Fruit fly (Drosophila melanogaster) whole organism, larva: ENCODE results near the gene CG32432.

ENCODE experiments used
- noc ChIP-seq: fragments of 200-800 bp; sonication (Bioruptor generic); optimal IDR thresholded peaks from 3 replicates; lab custom pipeline; 2019; ENCODE audit warnings: missing biosample characterization, mild to moderate bottlenecking, missing genetic modification characterization, moderate library complexity

Gene CG32432

dm6 chr3L:20897317-20897716, 12.3 kb upstream of the CG32432 start, which contains the start of the genes Sfp77F and CG43931:
Sfp77F (minus strand) TSS chr3L:20897417.
CG43931 (plus strand) TSS chr3L:20897557.
- TF ChIP-seq noc (tag; lab: Kevin White, UChicago): no peak

dm6 chr3L:20883969-20884368, 1.0 kb downstream of the CG32432 start:
- no peak for TF ChIP-seq noc (tag; lab: Kevin White, UChicago)

dm6 chr3L:20868995-20869394, 16.0 kb downstream of the CG32432 start:
- no peak for TF ChIP-seq noc (tag; lab: Kevin White, UChicago)

- no peak for TF ChIP-seq noc (tag; lab: Kevin White, UChicago)
These were observed 27.4 kb downstream of the CG32432 start for dm6 chr3L:20857609-20858008.

- TF ChIP-seq noc (tag; lab: Kevin White, UChicago): no peak
These were observed 36.4 kb downstream of the CG32432 start for dm6 chr3L:20848572-20848971.

- no peak for TF ChIP-seq noc (tag; lab: Kevin White, UChicago)
These were observed 43.4 kb downstream of the CG32432 start, which contains the start of the genes CSN3 and CG11456 for dm6 chr3L:20841465-20842109. CSN3 (minus strand) TSS chr3L:20841576. CG11456 (plus strand) TSS chr3L:20841987.

dm6 chr3L:20837831-20838301, 47.1 kb downstream of the CG32432 start:
- TF ChIP-seq noc (tag; lab: Kevin White, UChicago): peak; percentile 2

dm6 chr3L:20837040-20837830, 47.8 kb downstream of the CG32432 start, which contains the start of gene CG13255:
CG13255 (plus strand) TSS chr3L:20837488.
- peak; percentile 85 for TF ChIP-seq noc (tag; lab: Kevin White, UChicago)

- no peak for TF ChIP-seq noc (tag; lab: Kevin White, UChicago)
These were observed 49.1 kb downstream of the CG32432 start, which contains the start of gene CG3288 for dm6 chr3L:20835882-20836281. CG3288 (plus strand) TSS chr3L:20836182.

dm6 chr3L:20834150-20834549, 50.8 kb downstream of the CG32432 start:
- no peak for TF ChIP-seq noc (tag; lab: Kevin White, UChicago)

dm6 chr3L:20830361-20830760, 54.6 kb downstream of the CG32432 start:
- no peak for TF ChIP-seq noc (tag; lab: Kevin White, UChicago)

dm6 chr3L:20827962-20828361, 57.0 kb downstream of the CG32432 start:
- TF ChIP-seq noc (tag; lab: Kevin White, UChicago): no peak

- peak; percentile 43 for TF ChIP-seq noc (tag; lab: Kevin White, UChicago)
These were observed 57.8 kb downstream of the CG32432 start for dm6 chr3L:20826950-20827910.

dm6 chr3L:20823206-20823803, 61.7 kb downstream of the CG32432 start:
- TF ChIP-seq noc (tag; lab: Kevin White, UChicago): no peak

dm6 chr3L:20817927-20818326, 67.1 kb downstream of the CG32432 start, which contains the start of gene Mst77F:
Mst77F (minus strand) TSS chr3L:20818027.
- no peak for TF ChIP-seq noc (tag; lab: Kevin White, UChicago)
